Worm (Caenorhabditis elegans) whole organism, L4/young adult: ENCODE data around the gene clc-26.

Experiments used
- dao-5 ChIP-seq: sonication (generic microtip); optimal IDR thresholded peaks from 2 replicates; lab custom pipeline; 2016; ENCODE audit warnings: missing genotype, missing genetic modification characterization, moderate library complexity, missing compliant biosample characterization
- him-1 ChIP-seq: sonication (generic microtip); optimal IDR thresholded peaks from 2 replicates; lab custom pipeline; 2016; ENCODE audit warnings: missing genotype, missing genetic modification reagents, missing genetic modification characterization, missing compliant biosample characterization

ce11 chrIII:1028233-1028632, 2.6 kb downstream of the clc-26 start:
- TF ChIP-seq dao-5 (tag; lab: Kevin White, UChicago) (no peak), him-1 (tag; lab: Kevin White, UChicago) (no peak)
